Fruit fly (Drosophila melanogaster): ENCODE data around the gene Set8.

Gene Set8

DNA sequence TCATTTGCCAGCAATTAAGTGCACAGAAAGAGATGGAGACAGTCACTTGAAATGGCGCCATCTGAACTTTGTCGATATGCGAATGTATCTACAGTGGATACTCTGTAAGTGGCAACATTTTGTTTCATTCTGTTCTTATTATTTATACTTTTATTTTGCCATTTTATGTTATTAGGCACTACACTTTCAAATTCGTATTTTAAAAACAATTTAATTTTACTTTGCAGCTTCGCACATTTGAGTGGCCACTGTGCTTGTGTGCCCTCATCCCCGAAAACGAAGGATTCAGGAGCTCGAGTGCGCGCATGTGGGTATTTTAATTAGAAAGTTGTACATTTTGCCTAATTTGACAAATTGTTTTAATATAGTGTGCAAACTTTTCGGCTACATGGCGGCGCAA, 41.6 kb downstream of the Set8 start (continued):
- no peak for TF ChIP-seq CG32767 (GFP tag; IDR thresholded peaks at IDR 0.05)
- no peak for TF ChIP-seq HLH4C (GFP tag; IDR thresholded peaks at IDR 0.05; ENCODE audit: partially characterized antibody)
- no peak for TF ChIP-seq NC2α (GFP tag; optimal IDR thresholded peaks at IDR 0.05)
- TF ChIP-seq CG33213 (GFP tag; optimal IDR thresholded peaks at IDR 0.05): no peak
- 0 out of 2 replicates have a peak, but pooled peaks have one; percentile 25 for TF ChIP-seq peb (GFP tag; IDR thresholded peaks at IDR 0.05)
- TF ChIP-seq sens (GFP tag): peak; percentile 77
- no peak for TF ChIP-seq CG8478 (optimal IDR thresholded peaks at IDR 0.05)
- TF ChIP-seq maf-S (GFP tag; optimal IDR thresholded peaks at IDR 0.05): no peak
- TF ChIP-seq Doc3 (GFP tag; IDR thresholded peaks at IDR 0.05; ENCODE audit: partially characterized antibody): no peak
- no peak for TF ChIP-seq Dp (GFP tag; optimal IDR thresholded peaks at IDR 0.05)
- peak; percentile 25 for TF ChIP-seq CG4424 (GFP tag; optimal IDR thresholded peaks at IDR 0.05)
- TF ChIP-seq CG6683 (GFP tag; optimal IDR thresholded peaks at IDR 0.05): peak; percentile 1
- no peak for TF ChIP-seq Dek (tag; optimal IDR thresholded peaks at IDR 0.05)
- TF ChIP-seq CG32772 (GFP tag; IDR thresholded peaks at IDR 0.05): peak; percentile 58
- no peak for TF ChIP-seq Dip3 (GFP tag; optimal IDR thresholded peaks at IDR 0.05)
- no peak for TF ChIP-seq aop (GFP tag; IDR thresholded peaks at IDR 0.05)
- peak; percentile 50; the same call in 1 of the 2 replicates for TF ChIP-seq CG14441 (GFP tag; IDR thresholded peaks at IDR 0.05)
- no peak for TF ChIP-seq Hey (tag; optimal IDR thresholded peaks at IDR 0.05)
- no peak for TF ChIP-seq CG8290 (GFP tag; optimal IDR thresholded peaks at IDR 0.05)
- TF ChIP-seq CG8290 (tag; optimal IDR thresholded peaks at IDR 0.05): peak in 1 of 2 experiments; percentile 42
- TF ChIP-seq CG17568 (GFP tag; optimal IDR thresholded peaks at IDR 0.05): peak; percentile 18
- TF ChIP-seq CG17385 (GFP tag; optimal IDR thresholded peaks at IDR 0.05): peak; percentile 28
- TF ChIP-seq CG16815 (GFP tag; optimal IDR thresholded peaks at IDR 0.05): no peak
- TF ChIP-seq h (optimal IDR thresholded peaks at IDR 0.05): no peak
- TF ChIP-seq chinmo (GFP tag; IDR thresholded peaks at IDR 0.05; ENCODE audit: partially characterized antibody): no peak
- TF ChIP-seq Abd-B (GFP tag; optimal IDR thresholded peaks at IDR 0.05): peak; percentile 7
- peak; percentile 33; the same call in 1 of the 2 replicates for TF ChIP-seq lmd (GFP tag; IDR thresholded peaks at IDR 0.05)
- no peak for TF ChIP-seq CG2202 (tag; optimal IDR thresholded peaks at IDR 0.05)
- TF ChIP-seq lov (optimal IDR thresholded peaks at IDR 0.05): no peak
- TF ChIP-seq lov (GFP tag; IDR thresholded peaks at IDR 0.05): peak; percentile 42; the same call in 1 of the 3 replicates
- no peak for TF ChIP-seq psq (GFP tag; optimal IDR thresholded peaks at IDR 0.05)
- no peak for TF ChIP-seq da (GFP tag; optimal IDR thresholded peaks at IDR 0.05)
- no peak for TF ChIP-seq CG6175 (GFP tag; IDR thresholded peaks at IDR 0.05)
- TF ChIP-seq CG1792 (GFP tag; optimal IDR thresholded peaks at IDR 0.05): peak; percentile 17
- no peak for TF ChIP-seq vnd (GFP tag; IDR thresholded peaks at IDR 0.05; ENCODE audit: partially characterized antibody)
- peak; percentile 13; the same call in 1 of the 2 replicates for TF ChIP-seq MBD-R2 (GFP tag; IDR thresholded peaks at IDR 0.05)
- no peak for TF ChIP-seq Neu2 (GFP tag; optimal IDR thresholded peaks at IDR 0.05; ENCODE audit: borderline replicate concordance)
- TF ChIP-seq CG12299 (tag; optimal IDR thresholded peaks at IDR 0.05): no peak
- TF ChIP-seq Ada2b (GFP tag; IDR thresholded peaks at IDR 0.05): 0 out of 2 replicates have a peak, but pooled peaks have one; percentile 47
- peak; percentile 42 for TF ChIP-seq pnt (GFP tag; optimal IDR thresholded peaks at IDR 0.05)
- no peak for TF ChIP-seq CG10565 (GFP tag; optimal IDR thresholded peaks at IDR 0.05)
- no peak for TF ChIP-seq Fer2 (tag; optimal IDR thresholded peaks at IDR 0.05)
- no peak for TF ChIP-seq zen2 (GFP tag; IDR thresholded peaks at IDR 0.05; ENCODE audit: partially characterized antibody)
- TF ChIP-seq CG4730 (GFP tag; IDR thresholded peaks at IDR 0.05): peak; percentile 28; the same call in 1 of the 2 replicates
- TF ChIP-seq so (GFP tag; IDR thresholded peaks at IDR 0.05): peak; percentile 43; the same call in 2 of the 3 replicates
- TF ChIP-seq slou (GFP tag; optimal IDR thresholded peaks at IDR 0.05): no peak
- TF ChIP-seq vfl (GFP tag; optimal IDR thresholded peaks at IDR 0.05): no peak
- TF ChIP-seq Mrtf (GFP tag; IDR thresholded peaks at IDR 0.05): peak; percentile 34; the same call in 1 of the 3 replicates
- TF ChIP-seq CG12769 (tag; optimal IDR thresholded peaks at IDR 0.05): peak; percentile 40
- 0 out of 2 replicates have a peak, but pooled peaks have one; percentile 8 for TF ChIP-seq stc (GFP tag; IDR thresholded peaks at IDR 0.05)
- TF ChIP-seq CG1603 (tag; optimal IDR thresholded peaks at IDR 0.05): peak; percentile 58
- TF ChIP-seq Antp (GFP tag; optimal IDR thresholded peaks at IDR 0.05): no peak
- TF ChIP-seq run (tag; optimal IDR thresholded peaks at IDR 0.05): no peak

Data from whole organism, embryonic.